Fruit fly (Drosophila melanogaster) whole organism, prepupa: ENCODE results near the gene MFS3.

Experiments
- Blimp-1 ChIP-seq: fragments of 200-800 bp; sonication (Bioruptor generic); optimal IDR thresholded peaks from 3 replicates; lab custom pipeline; 2017; ENCODE audit warnings: missing biosample characterization, missing genetic modification characterization, mild to moderate bottlenecking, moderate library complexity, missing genetic modification reagents
- CG10631 ChIP-seq: fragments of 200-800 bp; sonication (Bioruptor generic); optimal IDR thresholded peaks from 2 replicates; lab custom pipeline; 2016; ENCODE audit warnings: missing biosample characterization, missing genetic modification characterization
- CG10669 ChIP-seq: fragments of 200-800 bp; sonication (Bioruptor generic); optimal IDR thresholded peaks from 3 replicates; lab custom pipeline; 2018; ENCODE audit warnings: missing biosample characterization, mild to moderate bottlenecking, missing genetic modification characterization, moderate library complexity
- CG11294 ChIP-seq: fragments of 200-800 bp; sonication (Bioruptor generic); IDR thresholded peaks from 2 replicates; pipeline ENCODE4 v1.3.6; 2022; ENCODE audit warnings: missing biosample characterization, missing genetic modification characterization
- CG11762 ChIP-seq: fragments of 200-800 bp; sonication (Bioruptor generic); optimal IDR thresholded peaks from 3 replicates; lab custom pipeline; 2016; ENCODE audit warnings: missing biosample characterization, missing genetic modification characterization; ENCODE audit not compliant: insufficient read depth
- CG15336 ChIP-seq: fragments of 200-800 bp; sonication (Bioruptor generic); IDR thresholded peaks from 2 replicates; pipeline ENCODE4 v1.3.6; 2022; ENCODE audit warnings: missing biosample characterization, missing genetic modification characterization
- CG1621 ChIP-seq: fragments of 200-800 bp; sonication (Bioruptor generic); optimal IDR thresholded peaks from 3 replicates; lab custom pipeline; 2018; ENCODE audit warnings: missing biosample characterization, mild to moderate bottlenecking, missing genetic modification characterization
- CG16779 ChIP-seq: fragments of 200-800 bp; sonication (Bioruptor generic); optimal IDR thresholded peaks from 3 replicates; lab custom pipeline; 2017; ENCODE audit warnings: missing biosample characterization, mild to moderate bottlenecking, missing genetic modification characterization
- CG3032 ChIP-seq: fragments of 200-800 bp; optimal IDR thresholded peaks from 2 replicates; lab custom pipeline; 2019; ENCODE audit warnings: missing biosample characterization, mild to moderate bottlenecking, missing genetic modification characterization, moderate library complexity
- CG31627 ChIP-seq: fragments of 200-800 bp; sonication (Bioruptor generic); optimal IDR thresholded peaks from 3 replicates; lab custom pipeline; 2016; ENCODE audit warnings: missing biosample characterization, missing genetic modification characterization
- CG32006 ChIP-seq: fragments of 200-800 bp; sonication (Bioruptor generic); optimal IDR thresholded peaks from 3 replicates; lab custom pipeline; 2017; ENCODE audit warnings: missing biosample characterization, mild to moderate bottlenecking, missing genetic modification characterization
- CG3919 ChIP-seq: fragments of 200-800 bp; sonication (Bioruptor generic); optimal IDR thresholded peaks from 3 replicates; lab custom pipeline; 2016; ENCODE audit warnings: missing biosample characterization, missing genetic modification characterization
- CG4318 ChIP-seq: fragments of 200-800 bp; sonication (Bioruptor generic); optimal IDR thresholded peaks from 3 replicates; lab custom pipeline; 2017; ENCODE audit warnings: missing biosample characterization, mild to moderate bottlenecking, missing genetic modification characterization
- CG6163 ChIP-seq: fragments of 200-800 bp; sonication (Bioruptor generic); IDR thresholded peaks from 3 replicates; pipeline ENCODE4 v1.3.6; 2022; ENCODE audit warnings: missing biosample characterization, missing genetic modification characterization
- CG6276 ChIP-seq: fragments of 200-800 bp; sonication (Bioruptor generic); optimal IDR thresholded peaks from 2 replicates; lab custom pipeline; 2017; ENCODE audit warnings: missing biosample characterization, mild to moderate bottlenecking, missing genetic modification characterization
- CG6808 ChIP-seq: fragments of 200-800 bp; sonication (Bioruptor generic); optimal IDR thresholded peaks from 3 replicates; lab custom pipeline; 2017; ENCODE audit warnings: missing biosample characterization, missing genetic modification characterization, mild to moderate bottlenecking, moderate library complexity, missing genetic modification reagents
- CG6854 ChIP-seq: fragments of 200-800 bp; sonication (Bioruptor generic); optimal IDR thresholded peaks from 2 replicates; lab custom pipeline; 2017; ENCODE audit warnings: missing biosample characterization, mild to moderate bottlenecking, missing genetic modification characterization
- CG7368 ChIP-seq: fragments of 200-800 bp; sonication (Bioruptor generic); optimal IDR thresholded peaks from 3 replicates; lab custom pipeline; 2016; ENCODE audit warnings: missing biosample characterization, missing genetic modification characterization
- CG8319 ChIP-seq: fragments of 200-800 bp; sonication (Bioruptor generic); optimal IDR thresholded peaks from 3 replicates; lab custom pipeline; 2016; ENCODE audit warnings: missing biosample characterization, missing genetic modification characterization
- CG8632 ChIP-seq: fragments of 200-800 bp; sonication (Bioruptor generic); optimal IDR thresholded peaks from 3 replicates; lab custom pipeline; 2016; ENCODE audit warnings: missing biosample characterization, missing genetic modification characterization
- CG9139 ChIP-seq: fragments of 200-800 bp; sonication (Bioruptor generic); optimal IDR thresholded peaks from 3 replicates; lab custom pipeline; 2017; ENCODE audit warnings: missing biosample characterization, mild to moderate bottlenecking, missing genetic modification characterization
- Eip75B ChIP-seq: fragments of 200-800 bp; sonication (Bioruptor generic); optimal IDR thresholded peaks from 3 replicates; lab custom pipeline; 2016; ENCODE audit warnings: missing biosample characterization, missing genetic modification characterization
- Eip78C ChIP-seq: fragments of 200-800 bp; sonication (Bioruptor generic); peaks from one replicate; lab custom pipeline; 2016; ENCODE audit warnings: missing biosample characterization, missing genetic modification characterization
- Eip93F ChIP-seq: fragments of 200-800 bp; sonication (Bioruptor generic); optimal IDR thresholded peaks from 2 replicates; lab custom pipeline; 2016; ENCODE audit warnings: missing biosample characterization, mild to moderate bottlenecking, missing genetic modification characterization
- Ets21C ChIP-seq: fragments of 200-800 bp; sonication (Bioruptor generic); optimal IDR thresholded peaks from 3 replicates; lab custom pipeline; 2016; ENCODE audit warnings: missing biosample characterization, missing genetic modification characterization
- Gug ChIP-seq: fragments of 200-800 bp; sonication (Bioruptor generic); IDR thresholded peaks from 2 replicates; pipeline ENCODE4 v1.3.6; 2022; ENCODE audit warnings: missing biosample characterization, missing genetic modification characterization
- Hr39 ChIP-seq: fragments of 200-800 bp; sonication (Bioruptor generic); optimal IDR thresholded peaks from 2 replicates; lab custom pipeline; 2016; ENCODE audit warnings: missing biosample characterization, missing genetic modification characterization
- Hr4 ChIP-seq: fragments of 200-800 bp; sonication (Bioruptor generic); optimal IDR thresholded peaks from 3 replicates; lab custom pipeline; 2016; ENCODE audit warnings: missing biosample characterization, missing genetic modification characterization
- Lpt ChIP-seq: fragments of 200-800 bp; sonication (Bioruptor generic); optimal IDR thresholded peaks from 3 replicates; lab custom pipeline; 2016; ENCODE audit warnings: missing biosample characterization, missing genetic modification characterization
- Met ChIP-seq: fragments of 200-800 bp; sonication (Bioruptor generic); optimal IDR thresholded peaks from 3 replicates; lab custom pipeline; 2016; ENCODE audit warnings: missing biosample characterization, missing genetic modification characterization
- Smox ChIP-seq: fragments of 200-800 bp; sonication (Bioruptor generic); optimal IDR thresholded peaks from 3 replicates; lab custom pipeline; 2016; ENCODE audit warnings: missing biosample characterization, missing genetic modification characterization
- Sox102F ChIP-seq: fragments of 200-800 bp; sonication (Bioruptor generic); optimal IDR thresholded peaks from 2 replicates; lab custom pipeline; 2016; ENCODE audit warnings: missing biosample characterization, mild to moderate bottlenecking, missing genetic modification characterization
- Sox14 ChIP-seq: fragments of 200-800 bp; sonication (Bioruptor generic); optimal IDR thresholded peaks from 3 replicates; lab custom pipeline; 2016; ENCODE audit warnings: missing biosample characterization, missing genetic modification characterization
- Sox15 ChIP-seq: fragments of 200-800 bp; sonication (Bioruptor generic); optimal IDR thresholded peaks from 3 replicates; lab custom pipeline; 2016; ENCODE audit warnings: missing biosample characterization, missing genetic modification characterization
- acj6 ChIP-seq: fragments of 200-800 bp; sonication (Bioruptor generic); optimal IDR thresholded peaks from 3 replicates; lab custom pipeline; 2016; ENCODE audit warnings: missing biosample characterization, missing genetic modification characterization
- cyc ChIP-seq: fragments of 200-800 bp; sonication (Bioruptor generic); optimal IDR thresholded peaks from 3 replicates; lab custom pipeline; 2016; ENCODE audit warnings: missing biosample characterization, missing genetic modification characterization
- dsx ChIP-seq: fragments of 200-800 bp; optimal IDR thresholded peaks from 3 replicates; lab custom pipeline; 2019; ENCODE audit warnings: missing biosample characterization, mild to moderate bottlenecking, missing genetic modification characterization, moderate library complexity; ENCODE audit not compliant: poor library complexity, severe bottlenecking
- esn ChIP-seq: fragments of 200-800 bp; sonication (Bioruptor generic); optimal IDR thresholded peaks from 2 replicates; lab custom pipeline; 2016; ENCODE audit warnings: missing biosample characterization, mild to moderate bottlenecking, missing genetic modification characterization, moderate library complexity
- fd85E ChIP-seq: fragments of 200-800 bp; sonication (Bioruptor generic); optimal IDR thresholded peaks from 3 replicates; lab custom pipeline; 2016; ENCODE audit warnings: missing biosample characterization, missing genetic modification characterization
- fkh ChIP-seq: fragments of 200-800 bp; sonication (Bioruptor generic); optimal IDR thresholded peaks from 3 replicates; lab custom pipeline; 2017; ENCODE audit warnings: missing biosample characterization, mild to moderate bottlenecking, missing genetic modification characterization, moderate library complexity
- lz ChIP-seq: fragments of 200-800 bp; sonication (Bioruptor generic); optimal IDR thresholded peaks from 3 replicates; lab custom pipeline; 2016; ENCODE audit warnings: missing biosample characterization, missing genetic modification characterization
- net ChIP-seq: fragments of 200-800 bp; sonication (Bioruptor generic); optimal IDR thresholded peaks from 3 replicates; lab custom pipeline; 2016; ENCODE audit warnings: missing biosample characterization, missing genetic modification characterization
- pdm3 ChIP-seq: fragments of 200-800 bp; sonication (Bioruptor generic); optimal IDR thresholded peaks from 3 replicates; lab custom pipeline; 2016; ENCODE audit warnings: missing biosample characterization, missing genetic modification characterization
- salr ChIP-seq, 2 experiments: fragments of 200-800 bp; sonication (Bioruptor generic); optimal IDR thresholded peaks; 3 replicates each; lab custom pipeline; 2016 to 2018; ENCODE audit warnings: missing biosample characterization in 2 of 2, missing genetic modification characterization in 2 of 2, mild to moderate bottlenecking in 1 of 2
- spab ChIP-seq: fragments of 200-800 bp; sonication (Bioruptor generic); optimal IDR thresholded peaks from 2 replicates; lab custom pipeline; 2017; ENCODE audit warnings: missing biosample characterization, mild to moderate bottlenecking, missing genetic modification characterization, missing genetic modification reagents
- ss ChIP-seq, 2 experiments: fragments of 200-800 bp; sonication (Bioruptor generic); optimal IDR thresholded peaks; 2 replicates in 1 of 2; 3 replicates in 1 of 2; lab custom pipeline; 2017 to 2018; ENCODE audit warnings: mild to moderate bottlenecking in 2 of 2, missing biosample characterization in 2 of 2, missing genetic modification characterization in 2 of 2, moderate library complexity in 1 of 2
- svp ChIP-seq: fragments of 200-800 bp; sonication (Bioruptor generic); peaks from one replicate; lab custom pipeline; 2016; ENCODE audit warnings: missing biosample characterization, missing genetic modification characterization
- topi ChIP-seq: fragments of 200-800 bp; sonication (Bioruptor generic); optimal IDR thresholded peaks from 3 replicates; lab custom pipeline; 2016; ENCODE audit warnings: missing biosample characterization, missing genetic modification characterization
- vri ChIP-seq: fragments of 200-800 bp; sonication (Bioruptor generic); optimal IDR thresholded peaks from 3 replicates; lab custom pipeline; 2016; ENCODE audit warnings: missing biosample characterization, mild to moderate bottlenecking, missing genetic modification characterization

MFS3 gene

dm6 chr2L:1128932-1129887 lies 13.8 kb upstream of the MFS3 start, which contains the start of the genes Pino and TBC1D23:
Gene Pino, minus strand, starts transcription at chr2L:1128953.
Gene TBC1D23, plus strand, starts transcription at chr2L:1129316.
- TF ChIP-seq esn (peak; percentile 68), net (GFP tag; lab: Kevin White, UChicago) (peak; percentile 14), Eip78C (GFP tag; lab: Kevin White, UChicago) (peak; percentile 78), Met (GFP tag; lab: Kevin White, UChicago) (no peak), CG4318 (GFP tag; lab: Kevin White, UChicago) (no peak), topi (GFP tag; lab: Kevin White, UChicago) (peak; percentile 57), Sox14 (GFP tag; lab: Kevin White, UChicago) (peak; percentile 55), CG6276 (GFP tag; lab: Kevin White, UChicago) (peak; percentile 0), Sox102F (GFP tag; lab: Kevin White, UChicago) (peak; percentile 45), CG3032 (tag; lab: Kevin White, UChicago) (peak; percentile 79), CG3919 (GFP tag; lab: Kevin White, UChicago) (peak; percentile 56), CG11294 (GFP tag; lab: Robert Waterston, UW) (peak; percentile 22; the same call in 1 of the 2 replicates), CG6163 (peak; percentile 71), svp (GFP tag; lab: Kevin White, UChicago) (peak; percentile 74), CG8632 (GFP tag; lab: Kevin White, UChicago) (peak; percentile 60), Eip75B (GFP tag; lab: Kevin White, UChicago) (peak; percentile 27), fd85E (GFP tag; lab: Kevin White, UChicago) (no peak), Hr4 (GFP tag; lab: Kevin White, UChicago) (peak; percentile 70), CG6808 (peak; percentile 28), acj6 (GFP tag; lab: Kevin White, UChicago) (peak; percentile 69), CG15336 (peak; percentile 62; the same call in 1 of the 2 replicates), cyc (peak; percentile 71), CG31627 (peak; percentile 70), CG6854 (GFP tag; lab: Kevin White, UChicago) (no peak), Eip93F (GFP tag; lab: Kevin White, UChicago) (peak; percentile 38), Gug (GFP tag; lab: Robert Waterston, UW) (peak; percentile 50), salr (GFP tag; optimal IDR thresholded peaks at IDR 0.05; lab: Kevin White, UChicago) (peak; percentile 40 to 53), CG32006 (GFP tag; lab: Kevin White, UChicago) (peak; percentile 69), CG16779 (tag; lab: Kevin White, UChicago) (no peak), Hr39 (GFP tag; lab: Kevin White, UChicago) (peak; percentile 67), spab (peak; percentile 30), fkh (GFP tag; lab: Kevin White, UChicago) (peak; percentile 8), Sox15 (GFP tag; lab: Kevin White, UChicago) (peak; percentile 44), Blimp-1 (peak; percentile 1), CG1621 (tag; lab: Kevin White, UChicago) (peak; percentile 22), CG11762 (GFP tag; lab: Kevin White, UChicago) (peak; percentile 46), lz (GFP tag; lab: Kevin White, UChicago) (peak; percentile 72), ss (GFP tag; optimal IDR thresholded peaks at IDR 0.05; lab: Kevin White, UChicago) (peak in 1 of 2 experiments; percentile 46), CG9139 (GFP tag; lab: Kevin White, UChicago) (no peak), CG10669 (GFP tag; lab: Kevin White, UChicago) (peak; percentile 46), pdm3 (peak; percentile 68), Lpt (GFP tag; lab: Kevin White, UChicago) (peak; percentile 22), Smox (GFP tag; lab: Kevin White, UChicago) (no peak), CG7368 (GFP tag; lab: Kevin White, UChicago) (peak; percentile 38), dsx (GFP tag; lab: Kevin White, UChicago) (peak; percentile 50), CG10631 (GFP tag; lab: Kevin White, UChicago) (peak; percentile 76), CG8319 (GFP tag; lab: Kevin White, UChicago) (peak; percentile 16), vri (GFP tag; lab: Kevin White, UChicago) (no peak), Ets21C (no peak)
